Worm (Caenorhabditis elegans) whole organism, midembryonic: ENCODE data around the gene Y54F10AM.8.

Source experiments
- cog-1 ChIP-seq: sonication (generic microtip); optimal IDR thresholded peaks from 2 replicates; lab custom pipeline; 2016; ENCODE audit warnings: missing genetic modification characterization, missing compliant biosample characterization
- flt-1 ChIP-seq: fragments of 200-800 bp; sonication (Bioruptor generic); IDR thresholded peaks from 2 replicates; pipeline ENCODE4 v1.3.6; 2022; ENCODE audit warnings: missing genetic modification characterization, missing compliant biosample characterization
- klf-2 ChIP-seq: fragments of 200-800 bp; sonication (Bioruptor generic); conservative IDR thresholded peaks from 2 replicates; pipeline ENCODE4 v1.3.6; 2022; ENCODE audit warnings: missing genetic modification reagents, missing genetic modification characterization, missing compliant biosample characterization
- med-1 ChIP-seq: sonication (generic microtip); optimal IDR thresholded peaks from 2 replicates; lab custom pipeline; 2017; ENCODE audit warnings: missing genetic modification characterization, mild to moderate bottlenecking, missing compliant biosample characterization, antibody characterized with exemption, missing genetic modification reagents; ENCODE audit not compliant: insufficient read depth
- ref-1 ChIP-seq: fragments of 200-800 bp; sonication (Bioruptor generic); conservative IDR thresholded peaks from 2 replicates; pipeline ENCODE4 v1.3.6; 2022; ENCODE audit warnings: missing genetic modification reagents, missing genetic modification characterization, missing compliant biosample characterization
- ztf-23 ChIP-seq: fragments of 200-800 bp; sonication (Bioruptor generic); IDR thresholded peaks from 2 replicates; pipeline ENCODE4 v1.3.6; 2022; ENCODE audit warnings: missing genetic modification reagents, missing genetic modification characterization, missing compliant biosample characterization

DNA sequence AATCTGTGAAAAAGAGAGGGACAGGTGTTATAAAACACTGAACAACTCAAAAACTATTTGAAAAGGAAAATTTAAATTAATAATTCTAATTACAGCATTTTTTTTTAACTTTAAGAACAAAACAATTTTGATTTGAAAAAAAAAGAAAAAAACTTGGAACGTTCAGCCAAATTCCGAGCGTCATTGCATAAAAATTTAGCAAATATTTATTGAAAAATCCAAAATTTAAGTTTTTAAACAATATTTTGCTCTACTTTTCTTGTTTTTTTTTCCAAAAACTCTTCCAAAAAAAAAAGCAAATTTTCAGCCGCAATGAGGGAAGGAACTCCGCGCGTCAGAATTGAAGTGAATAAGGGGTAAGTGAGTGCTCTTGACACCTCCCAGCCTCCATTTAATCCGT lies 41.8 kb upstream of the Y54F10AM.8 start, which contains the start of gene feh-1:
- TF ChIP-seq cog-1 (tag; lab: Kevin White, UChicago) = no peak
- TF ChIP-seq klf-2 (GFP tag; lab: Robert Waterston, UW) = no peak
- no peak for TF ChIP-seq ref-1
- TF ChIP-seq med-1 (GFP tag; lab: Kevin White, UChicago) = no peak
- TF ChIP-seq flt-1 (GFP tag; lab: Robert Waterston, UW) = no peak
- no peak for TF ChIP-seq ztf-23 (GFP tag; lab: Robert Waterston, UW)
